Fruit fly (Drosophila melanogaster) whole organism, prepupa: ENCODE data around the gene scpr-C.

Source experiments
- Blimp-1 ChIP-seq: fragments of 200-800 bp; sonication (Bioruptor generic); optimal IDR thresholded peaks from 3 replicates; lab custom pipeline; 2017; ENCODE audit warnings: missing biosample characterization, missing genetic modification characterization, mild to moderate bottlenecking, moderate library complexity, missing genetic modification reagents
- CG11902 ChIP-seq: fragments of 200-800 bp; sonication (Bioruptor generic); optimal IDR thresholded peaks from 3 replicates; lab custom pipeline; 2016; ENCODE audit warnings: missing biosample characterization, missing genetic modification characterization
- CG16779 ChIP-seq: fragments of 200-800 bp; sonication (Bioruptor generic); optimal IDR thresholded peaks from 3 replicates; lab custom pipeline; 2017; ENCODE audit warnings: missing biosample characterization, mild to moderate bottlenecking, missing genetic modification characterization
- CG31627 ChIP-seq: fragments of 200-800 bp; sonication (Bioruptor generic); optimal IDR thresholded peaks from 3 replicates; lab custom pipeline; 2016; ENCODE audit warnings: missing biosample characterization, missing genetic modification characterization
- CG6792 ChIP-seq: fragments of 200-800 bp; sonication (Bioruptor generic); optimal IDR thresholded peaks from 3 replicates; lab custom pipeline; 2016; ENCODE audit warnings: missing biosample characterization, missing genetic modification characterization
- CG6854 ChIP-seq: fragments of 200-800 bp; sonication (Bioruptor generic); optimal IDR thresholded peaks from 2 replicates; lab custom pipeline; 2017; ENCODE audit warnings: missing biosample characterization, mild to moderate bottlenecking, missing genetic modification characterization
- Ets21C ChIP-seq: fragments of 200-800 bp; sonication (Bioruptor generic); optimal IDR thresholded peaks from 3 replicates; lab custom pipeline; 2016; ENCODE audit warnings: missing biosample characterization, missing genetic modification characterization
- Gug ChIP-seq: fragments of 200-800 bp; sonication (Bioruptor generic); IDR thresholded peaks from 2 replicates; pipeline ENCODE4 v1.3.6; 2022; ENCODE audit warnings: missing biosample characterization, missing genetic modification characterization
- Hr39 ChIP-seq: fragments of 200-800 bp; sonication (Bioruptor generic); optimal IDR thresholded peaks from 2 replicates; lab custom pipeline; 2016; ENCODE audit warnings: missing biosample characterization, missing genetic modification characterization
- Sox102F ChIP-seq: fragments of 200-800 bp; sonication (Bioruptor generic); optimal IDR thresholded peaks from 2 replicates; lab custom pipeline; 2016; ENCODE audit warnings: missing biosample characterization, mild to moderate bottlenecking, missing genetic modification characterization
- fd59A ChIP-seq: fragments of 200-800 bp; sonication (Bioruptor generic); optimal IDR thresholded peaks from 2 replicates; lab custom pipeline; 2017; ENCODE audit warnings: missing biosample characterization, mild to moderate bottlenecking, missing genetic modification characterization, missing genetic modification reagents
- fd85E ChIP-seq: fragments of 200-800 bp; sonication (Bioruptor generic); optimal IDR thresholded peaks from 3 replicates; lab custom pipeline; 2016; ENCODE audit warnings: missing biosample characterization, missing genetic modification characterization
- spab ChIP-seq: fragments of 200-800 bp; sonication (Bioruptor generic); optimal IDR thresholded peaks from 2 replicates; lab custom pipeline; 2017; ENCODE audit warnings: missing biosample characterization, mild to moderate bottlenecking, missing genetic modification characterization, missing genetic modification reagents

DNA sequence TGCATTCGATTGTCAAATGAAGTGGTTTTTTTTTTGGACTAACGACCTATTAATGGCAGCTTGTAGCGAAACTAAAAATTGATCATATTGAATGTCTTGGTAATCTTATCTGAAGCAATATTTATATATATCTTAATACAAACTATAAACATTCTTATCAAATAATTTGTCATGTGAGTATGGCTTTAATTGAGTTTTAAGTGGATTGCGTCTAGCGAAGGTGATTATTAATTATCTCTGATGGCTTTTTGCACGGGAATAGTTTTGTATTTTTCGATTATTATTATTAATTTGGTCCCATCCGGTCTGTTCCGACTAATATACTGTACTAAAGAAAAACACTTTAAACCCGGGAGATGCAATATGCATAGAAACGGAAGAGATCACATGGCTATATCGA lies 21.5 kb downstream of the scpr-C start:
- TF ChIP-seq Hr39 (GFP tag; lab: Kevin White, UChicago), result no peak
- TF ChIP-seq Blimp-1 (GFP tag; lab: Kevin White, UChicago), result no peak
- no peak for TF ChIP-seq CG31627
- no peak for TF ChIP-seq CG16779 (tag; lab: Kevin White, UChicago)
- no peak for TF ChIP-seq CG11902 (GFP tag; lab: Kevin White, UChicago)
- TF ChIP-seq Ets21C, result no peak
- TF ChIP-seq CG6854, result no peak
- no peak for TF ChIP-seq CG6792 (GFP tag; lab: Kevin White, UChicago)
- TF ChIP-seq Sox102F (GFP tag; lab: Kevin White, UChicago), result no peak
- no peak for TF ChIP-seq fd85E (GFP tag; lab: Kevin White, UChicago)
- no peak for TF ChIP-seq Gug (GFP tag; lab: Robert Waterston, UW)
- no peak for TF ChIP-seq spab (GFP tag; lab: Kevin White, UChicago)
- no peak for TF ChIP-seq fd59A (GFP tag; lab: Kevin White, UChicago)
